Worm (Caenorhabditis elegans) whole organism, L1 larva: ENCODE data around the gene srg-38.

Experiments used
- C16A3.4 ChIP-seq: fragments of 150-350 bp; optimal IDR thresholded peaks from 2 replicates; lab custom pipeline; 2014; ENCODE audit warnings: missing biosample characterization, missing genetic modification characterization
- Y116A8C.19 ChIP-seq: sonication (generic microtip); optimal IDR thresholded peaks from 2 replicates; lab custom pipeline; 2016; ENCODE audit warnings: missing compliant biosample characterization, missing genetic modification characterization, borderline replicate concordance
- aha-1 ChIP-seq: fragments of 150-350 bp; optimal IDR thresholded peaks from 2 replicates; lab custom pipeline; 2014; ENCODE audit warnings: missing biosample characterization, missing genetic modification characterization
- alr-1 ChIP-seq: fragments of 200-800 bp; sonication (Bioruptor generic); optimal IDR thresholded peaks from 2 replicates; lab custom pipeline; 2018; ENCODE audit warnings: borderline replicate concordance, mild to moderate bottlenecking, missing genetic modification characterization, missing compliant biosample characterization
- ama-1 ChIP-seq: fragments of 150-350 bp; optimal IDR thresholded peaks from 2 replicates; lab custom pipeline; 2014
- ceh-8 ChIP-seq: fragments of 200-800 bp; sonication (Bioruptor generic); optimal IDR thresholded peaks from 2 replicates; lab custom pipeline; 2018; ENCODE audit warnings: mild to moderate bottlenecking, missing genetic modification characterization, moderate library complexity, missing compliant biosample characterization
- ceh-82 ChIP-seq, 3 experiments: fragments of 150-350 bp in 1 of 3; sonication (generic microtip) in 2 of 3; optimal IDR thresholded peaks; 2 replicates each; lab custom pipeline; 2014 to 2017; ENCODE audit warnings: missing biosample characterization in 3 of 3, missing genetic modification characterization in 3 of 3
- ceh-90 ChIP-seq: sonication (generic microtip); optimal IDR thresholded peaks from 2 replicates; lab custom pipeline; 2016; ENCODE audit warnings: missing genetic modification characterization, missing compliant biosample characterization
- ces-1 ChIP-seq: fragments of 150-350 bp; optimal IDR thresholded peaks from 2 replicates; lab custom pipeline; 2014; ENCODE audit warnings: missing biosample characterization, missing genetic modification reagents, missing genetic modification characterization
- dsc-1 ChIP-seq: sonication (generic microtip); optimal IDR thresholded peaks from 2 replicates; lab custom pipeline; 2016; ENCODE audit warnings: mild to moderate bottlenecking, missing genetic modification characterization, missing compliant biosample characterization
- efl-1 ChIP-seq, 4 experiments: fragments of 150-350 bp; optimal IDR thresholded peaks in 3 of 4; peaks in 1 of 4; 1 replicate in 1 of 4; 2 replicates in 3 of 4; lab custom pipeline; 2014; ENCODE audit warnings: missing biosample characterization in 2 of 4, missing genetic modification characterization in 2 of 4, missing genetic modification reagents in 2 of 4
- egl-13 ChIP-seq: sonication (generic microtip); optimal IDR thresholded peaks from 2 replicates; lab custom pipeline; 2016; ENCODE audit warnings: missing genotype, missing genetic modification reagents, missing genetic modification characterization, missing compliant biosample characterization
- egl-27 ChIP-seq, 2 experiments: fragments of 150-350 bp in 1 of 2; sonication (generic microtip); optimal IDR thresholded peaks; 3 replicates each; lab custom pipeline; 2017 to 2018; ENCODE audit warnings: missing biosample characterization in 2 of 2, missing genetic modification characterization in 2 of 2, missing genetic modification reagents in 2 of 2
- elt-2 ChIP-seq: sonication (generic microtip); optimal IDR thresholded peaks from 2 replicates; lab custom pipeline; 2016; ENCODE audit warnings: missing genetic modification characterization, mild to moderate bottlenecking, inconsistent platforms, missing compliant biosample characterization, missing genetic modification reagents
- ets-5 ChIP-seq: fragments of 200-800 bp; sonication (Bioruptor generic); IDR thresholded peaks from 2 replicates; pipeline ENCODE4 v1.3.6; 2022; ENCODE audit warnings: missing genetic modification characterization, missing compliant biosample characterization
- fkh-10 ChIP-seq: sonication (generic microtip); optimal IDR thresholded peaks from 2 replicates; lab custom pipeline; 2017; ENCODE audit warnings: missing biosample characterization, missing genetic modification reagents, missing genetic modification characterization
- fkh-4 ChIP-seq: sonication (generic microtip); optimal IDR thresholded peaks from 2 replicates; lab custom pipeline; 2016; ENCODE audit warnings: missing compliant biosample characterization, missing genetic modification characterization, borderline replicate concordance
- fkh-8 ChIP-seq: sonication (generic microtip); optimal IDR thresholded peaks from 2 replicates; lab custom pipeline; 2016; ENCODE audit warnings: mild to moderate bottlenecking, missing genetic modification characterization, missing compliant biosample characterization
- hlh-17 ChIP-seq: fragments of 200-800 bp; sonication (Bioruptor generic); optimal IDR thresholded peaks from 2 replicates; lab custom pipeline; 2018; ENCODE audit warnings: missing genetic modification characterization, mild to moderate bottlenecking, missing compliant biosample characterization, moderate library complexity, borderline replicate concordance
- hlh-4 ChIP-seq: sonication (generic microtip); optimal IDR thresholded peaks from 2 replicates; lab custom pipeline; 2016; ENCODE audit warnings: mild to moderate bottlenecking, missing genetic modification characterization, missing compliant biosample characterization
- irx-1 ChIP-seq: sonication (generic microtip); optimal IDR thresholded peaks from 2 replicates; lab custom pipeline; 2016; ENCODE audit warnings: missing genetic modification characterization, missing compliant biosample characterization
- lin-13 ChIP-seq: fragments of 150-350 bp; optimal IDR thresholded peaks from 2 replicates; lab custom pipeline; 2014; ENCODE audit warnings: missing biosample characterization, missing genetic modification reagents, missing genetic modification characterization
- lin-15B ChIP-seq: fragments of 150-350 bp; sonication (generic microtip); optimal IDR thresholded peaks from 3 replicates; lab custom pipeline; 2014; ENCODE audit warnings: missing biosample characterization, missing genetic modification characterization
- lin-39 ChIP-seq: fragments of 150-350 bp; optimal IDR thresholded peaks from 2 replicates; lab custom pipeline; 2014; ENCODE audit warnings: missing biosample characterization, missing genetic modification reagents, missing genetic modification characterization
- mab-9 ChIP-seq: fragments of 200-800 bp; sonication (Bioruptor generic); IDR thresholded peaks from 2 replicates; pipeline ENCODE4 v1.3.6; 2022; ENCODE audit warnings: missing genetic modification reagents, missing genetic modification characterization, missing compliant biosample characterization
- mdl-1 ChIP-seq, 2 experiments: fragments of 150-350 bp; optimal IDR thresholded peaks; 2 replicates each; lab custom pipeline; 2014 to 2017; ENCODE audit warnings: missing biosample characterization in 2 of 2, missing genetic modification characterization in 2 of 2, inconsistent platforms in 1 of 2
- mef-2 ChIP-seq: fragments of 150-350 bp; optimal IDR thresholded peaks from 2 replicates; lab custom pipeline; 2014; ENCODE audit warnings: missing biosample characterization, missing genetic modification characterization
- nhr-11 ChIP-seq: fragments of 150-350 bp; optimal IDR thresholded peaks from 2 replicates; lab custom pipeline; 2014; ENCODE audit warnings: missing biosample characterization, missing genetic modification characterization
- nhr-71 ChIP-seq: sonication (generic microtip); optimal IDR thresholded peaks from 2 replicates; lab custom pipeline; 2016; ENCODE audit warnings: mild to moderate bottlenecking, missing genetic modification characterization, moderate library complexity, missing compliant biosample characterization
- nhr-76 ChIP-seq: sonication (generic microtip); optimal IDR thresholded peaks from 2 replicates; lab custom pipeline; 2017; ENCODE audit warnings: missing biosample characterization, missing genetic modification characterization
- nhr-77 ChIP-seq: fragments of 150-350 bp; optimal IDR thresholded peaks from 2 replicates; lab custom pipeline; 2014; ENCODE audit warnings: missing biosample characterization, missing genetic modification characterization
- pag-3 ChIP-seq: sonication (generic microtip); optimal IDR thresholded peaks from 2 replicates; lab custom pipeline; 2017; ENCODE audit warnings: missing genetic modification characterization, mild to moderate bottlenecking, missing compliant biosample characterization, antibody characterized with exemption, borderline replicate concordance; ENCODE audit not compliant: insufficient read depth
- pax-3 ChIP-seq: fragments of 200-800 bp; sonication (Bioruptor generic); optimal IDR thresholded peaks from 2 replicates; lab custom pipeline; 2018; ENCODE audit warnings: mild to moderate bottlenecking, missing genetic modification characterization, moderate library complexity, missing compliant biosample characterization
- snu-23 ChIP-seq: sonication (generic microtip); optimal IDR thresholded peaks from 2 replicates; lab custom pipeline; 2016; ENCODE audit warnings: missing genetic modification characterization, missing compliant biosample characterization
- sptf-1 ChIP-seq: fragments of 150-350 bp; optimal IDR thresholded peaks from 2 replicates; lab custom pipeline; 2014; ENCODE audit warnings: missing biosample characterization, missing genetic modification characterization
- sup-37 ChIP-seq: fragments of 200-800 bp; sonication (Bioruptor generic); optimal IDR thresholded peaks from 2 replicates; lab custom pipeline; 2018; ENCODE audit warnings: mild to moderate bottlenecking, missing genetic modification characterization, missing compliant biosample characterization
- tbx-2 ChIP-seq: sonication (generic microtip); optimal IDR thresholded peaks from 2 replicates; lab custom pipeline; 2016; ENCODE audit warnings: missing genetic modification characterization, missing compliant biosample characterization
- tlp-1 ChIP-seq: fragments of 150-350 bp; optimal IDR thresholded peaks from 2 replicates; lab custom pipeline; 2014; ENCODE audit warnings: missing biosample characterization, missing genetic modification characterization
- unc-62 ChIP-seq: fragments of 150-350 bp; optimal IDR thresholded peaks from 2 replicates; lab custom pipeline; 2014; ENCODE audit warnings: missing biosample characterization, missing genetic modification reagents, missing genetic modification characterization
- unc-86 ChIP-seq: sonication (generic microtip); optimal IDR thresholded peaks from 2 replicates; lab custom pipeline; 2016; ENCODE audit warnings: missing genetic modification characterization, missing compliant biosample characterization
- vab-15 ChIP-seq: sonication (generic microtip); optimal IDR thresholded peaks from 2 replicates; lab custom pipeline; 2017; ENCODE audit warnings: missing genotype, mild to moderate bottlenecking, missing genetic modification characterization, missing compliant biosample characterization
- xbp-1 ChIP-seq: sonication (generic microtip); optimal IDR thresholded peaks from 2 replicates; lab custom pipeline; 2016; ENCODE audit warnings: missing genetic modification characterization, missing compliant biosample characterization
- zip-4 ChIP-seq: fragments of 200-800 bp; sonication (Bioruptor generic); optimal IDR thresholded peaks from 2 replicates; lab custom pipeline; 2018; ENCODE audit warnings: mild to moderate bottlenecking, missing genetic modification characterization, moderate library complexity, missing compliant biosample characterization

Gene srg-38

ce11 chrV:11155553-11155952 lies at the start of gene srg-38:
srg-38 (minus strand) TSS chrV:11155653.
- TF ChIP-seq Y116A8C.19 (tag; lab: Kevin White, UChicago) = no peak
- no peak for TF ChIP-seq egl-13 (tag; lab: Kevin White, UChicago)
- no peak for TF ChIP-seq nhr-77 (tag; lab: Kevin White, UChicago)
- TF ChIP-seq ces-1 (GFP tag; lab: Kevin White, UChicago) = no peak
- no peak for TF ChIP-seq unc-62
- no peak for TF ChIP-seq zip-4 (GFP tag; lab: Kevin White, UChicago)
- no peak for TF ChIP-seq ama-1 (lab: Kevin White, UChicago)
- TF ChIP-seq sptf-1 (tag; lab: Kevin White, UChicago) = no peak
- no peak for TF ChIP-seq nhr-71
- no peak for TF ChIP-seq nhr-11 (tag; lab: Kevin White, UChicago)
- TF ChIP-seq lin-15B (tag; lab: Kevin White, UChicago) = no peak
- no peak for TF ChIP-seq mab-9 (GFP tag; lab: Robert Waterston, UW)
- TF ChIP-seq lin-39 (tag; lab: Kevin White, UChicago) = no peak
- no peak for TF ChIP-seq tbx-2 (tag; lab: Kevin White, UChicago)
- no peak for TF ChIP-seq pax-3
- TF ChIP-seq xbp-1 (tag; lab: Kevin White, UChicago) = no peak
- TF ChIP-seq irx-1 (tag; lab: Kevin White, UChicago) = no peak
- TF ChIP-seq fkh-8 = no peak
- TF ChIP-seq aha-1 = no peak
- TF ChIP-seq mdl-1 (tag; optimal IDR thresholded peaks at IDR 0.05; lab: Kevin White, UChicago) = no peak

ce11 chrV:11204452-11204851 lies 49.0 kb upstream of the srg-38 start:
- TF ChIP-seq snu-23 (no peak), hlh-17 (GFP tag; lab: Kevin White, UChicago) (no peak), sup-37 (GFP tag; lab: Kevin White, UChicago) (no peak), ceh-90 (no peak), vab-15 (no peak), zip-4 (GFP tag; lab: Kevin White, UChicago) (no peak), tlp-1 (tag; lab: Kevin White, UChicago) (no peak), egl-27 (tag; optimal IDR thresholded peaks at IDR 0.05; lab: Kevin White, UChicago) (no peak), tbx-2 (tag; lab: Kevin White, UChicago) (no peak), nhr-11 (tag; lab: Kevin White, UChicago) (no peak)

ce11 chrV:11201826-11202565 lies 46.5 kb upstream of the srg-38 start, which contains the start of gene K10D6.4:
K10D6.4 (plus strand) TSS chrV:11201925.
- TF ChIP-seq nhr-71 = peak; percentile 17
- TF ChIP-seq C16A3.4 (tag; lab: Kevin White, UChicago) = no peak
- peak; percentile 50 for TF ChIP-seq elt-2
- no peak for TF ChIP-seq ceh-8
- TF ChIP-seq alr-1 (tag; lab: Kevin White, UChicago) = no peak
- no peak for TF ChIP-seq efl-1 (optimal IDR thresholded peaks at IDR 0.05; lab: Kevin White, UChicago)
- peak in 1 of 2 experiments; percentile 47 for TF ChIP-seq efl-1 (GFP tag; optimal IDR thresholded peaks at IDR 0.05 in 1 of 2; lab: Kevin White, UChicago)
- TF ChIP-seq fkh-8 = peak; percentile 8
- TF ChIP-seq hlh-4 (tag; lab: Kevin White, UChicago) = peak; percentile 99

ce11 chrV:11200316-11200715 lies 44.9 kb upstream of the srg-38 start, which contains the start of gene K10D6.3:
K10D6.3 (plus strand) TSS chrV:11200616.
- no peak for TF ChIP-seq pax-3
- TF ChIP-seq lin-13 (GFP tag; lab: Kevin White, UChicago) = no peak
- TF ChIP-seq xbp-1 (tag; lab: Kevin White, UChicago) = no peak
- TF ChIP-seq pag-3 (tag; lab: Kevin White, UChicago) = no peak
- no peak for TF ChIP-seq fkh-4 (tag; lab: Kevin White, UChicago)
- TF ChIP-seq ets-5 (GFP tag; lab: Robert Waterston, UW) = no peak
- TF ChIP-seq mef-2 (tag; lab: Kevin White, UChicago) = no peak
- no peak for TF ChIP-seq fkh-10 (GFP tag; lab: Kevin White, UChicago)
- TF ChIP-seq dsc-1 (tag; lab: Kevin White, UChicago) = no peak
- no peak for TF ChIP-seq ceh-82 (tag; optimal IDR thresholded peaks at IDR 0.05; lab: Kevin White, UChicago)
- no peak for TF ChIP-seq nhr-76 (tag; lab: Kevin White, UChicago)
- no peak for TF ChIP-seq unc-86 (tag; lab: Kevin White, UChicago)
